Fruit fly (Drosophila melanogaster): ENCODE measurements around the gene sstn.

The sstn gene

DNA sequence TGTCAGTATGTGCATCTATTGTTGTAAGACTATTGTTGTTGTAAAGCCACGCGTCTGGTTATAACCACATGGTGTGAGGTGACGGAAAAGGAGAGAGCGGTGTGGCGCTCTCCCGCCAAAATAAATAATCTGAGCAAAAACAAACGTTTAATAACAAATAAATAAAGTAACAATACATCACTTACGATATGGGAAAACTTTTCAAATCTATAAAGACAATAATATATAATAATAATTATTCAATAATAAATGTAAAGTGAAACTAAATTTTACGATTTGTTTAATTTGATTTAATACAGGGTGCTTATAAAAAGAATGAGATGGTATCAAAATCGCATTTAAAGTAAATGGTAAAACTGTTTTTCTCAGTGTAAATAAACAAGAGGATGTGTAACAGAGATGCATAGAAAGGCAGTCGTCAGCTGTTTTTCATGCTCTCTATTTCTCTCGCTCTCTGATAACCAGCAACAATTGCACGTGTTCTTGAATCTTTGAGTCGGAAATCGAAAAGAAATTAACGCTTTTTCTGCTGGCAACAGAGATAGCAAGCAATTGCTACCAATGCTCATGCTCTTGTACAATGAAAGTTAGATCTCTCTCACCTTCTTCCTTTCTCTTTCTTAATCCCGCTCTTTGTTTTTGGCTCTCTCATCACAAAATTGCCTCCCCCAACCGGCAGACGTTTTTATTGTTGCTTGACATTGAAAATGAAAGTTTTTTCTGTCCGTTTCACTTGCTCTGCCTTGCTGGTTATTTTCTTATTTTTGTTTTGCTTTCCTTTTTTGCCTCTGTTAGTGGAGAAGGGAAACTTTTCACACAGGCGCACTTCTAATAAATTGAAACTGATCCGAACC is 4.4 kb upstream of the sstn start (continued):
- TF ChIP-seq tll (GFP tag; optimal IDR thresholded peaks at IDR 0.05), result peak in 1 of 2 experiments; percentile 32
- no peak for TF ChIP-seq Myb (GFP tag; optimal IDR thresholded peaks at IDR 0.05)
- TF ChIP-seq wek (GFP tag; optimal IDR thresholded peaks at IDR 0.05), result no peak
- TF ChIP-seq Drgx (GFP tag; IDR thresholded peaks at IDR 0.05), result peak; percentile 86
- TF ChIP-seq Doc3 (GFP tag; IDR thresholded peaks at IDR 0.05; ENCODE audit: partially characterized antibody), result no peak
- peak; percentile 19 for TF ChIP-seq CG1792 (GFP tag; optimal IDR thresholded peaks at IDR 0.05)
- TF ChIP-seq CG3838 (GFP tag; optimal IDR thresholded peaks at IDR 0.05), result no peak
- TF ChIP-seq ci (GFP tag; IDR thresholded peaks at IDR 0.05), result peak; percentile 59; the same call in 2 of the 3 replicates
- TF ChIP-seq stwl (tag; optimal IDR thresholded peaks at IDR 0.05), result peak; percentile 17
- TF ChIP-seq CG18619 (GFP tag; optimal IDR thresholded peaks at IDR 0.05), result peak; percentile 61
- peak; percentile 52 for TF ChIP-seq Abd-B (GFP tag; optimal IDR thresholded peaks at IDR 0.05)
- peak; percentile 54 for TF ChIP-seq fd3F (GFP tag; optimal IDR thresholded peaks at IDR 0.05)
- TF ChIP-seq ewg (GFP tag; optimal IDR thresholded peaks at IDR 0.05), result peak; percentile 55
- TF ChIP-seq Spps (tag; optimal IDR thresholded peaks at IDR 0.05), result peak; percentile 93
- peak; percentile 87 for TF ChIP-seq CG4820 (GFP tag; optimal IDR thresholded peaks at IDR 0.05)
- peak; percentile 91; the same call in 2 of the 3 replicates for TF ChIP-seq gce (GFP tag; IDR thresholded peaks at IDR 0.05)
- peak; percentile 82 for TF ChIP-seq dysf (GFP tag; IDR thresholded peaks at IDR 0.05)
- TF ChIP-seq HLHmδ (GFP tag; optimal IDR thresholded peaks at IDR 0.05), result no peak
- no peak for TF ChIP-seq CG14860 (GFP tag; IDR thresholded peaks at IDR 0.05; ENCODE audit: partially characterized antibody)
- peak; percentile 89 for TF ChIP-seq CG32532 (GFP tag; IDR thresholded peaks at IDR 0.05)

DNA sequence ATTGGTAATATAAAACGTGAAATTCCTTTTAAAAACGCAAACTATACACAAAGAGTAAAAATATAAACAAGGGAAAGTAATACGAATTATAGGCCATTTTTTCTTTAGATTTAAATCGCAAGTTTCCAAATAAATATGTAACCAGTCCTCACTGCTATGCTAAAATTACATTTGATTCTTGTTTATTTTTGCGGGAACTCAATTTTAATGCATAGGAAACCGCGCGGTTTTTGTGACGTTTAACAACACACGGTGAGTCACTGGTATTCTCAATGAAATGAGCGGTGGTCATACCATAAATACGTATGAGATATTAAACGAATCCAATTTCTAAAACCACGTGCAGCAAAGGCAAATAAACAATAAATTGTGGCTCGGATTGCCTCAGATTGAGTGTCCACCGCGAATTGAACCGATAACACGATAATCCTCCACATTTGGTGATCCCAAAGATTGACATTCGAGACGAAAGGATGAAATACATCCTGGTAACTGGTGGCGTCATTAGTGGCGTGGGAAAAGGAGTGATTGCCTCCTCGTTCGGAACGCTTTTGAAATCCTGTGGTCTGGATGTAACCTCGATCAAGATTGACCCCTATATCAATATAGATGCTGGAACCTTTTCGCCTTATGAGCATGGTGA is 3.5 kb upstream of the sstn start, which contains the start of gene Ctps:
Ctps (plus strand) TSS at position 37 of the 643 bp plus-strand sequence.
- TF ChIP-seq BEAF-32 (GFP tag; optimal IDR thresholded peaks at IDR 0.05) (peak; percentile 18), CG17385 (GFP tag; optimal IDR thresholded peaks at IDR 0.05) (no peak), E2f2 (GFP tag; IDR thresholded peaks at IDR 0.05) (peak; percentile 90), CG17912 (GFP tag; optimal IDR thresholded peaks at IDR 0.05) (peak; percentile 19), CG3163 (GFP tag; optimal IDR thresholded peaks at IDR 0.05) (no peak), CG13287 (GFP tag; IDR thresholded peaks at IDR 0.05; ENCODE audit: partially characterized antibody) (peak; percentile 14; the same call in 1 of the 2 replicates), gro (GFP tag; optimal IDR thresholded peaks at IDR 0.05) (peak; percentile 35), HHEX (GFP tag; optimal IDR thresholded peaks at IDR 0.05) (peak; percentile 4), Hr51 (GFP tag; optimal IDR thresholded peaks at IDR 0.05) (peak in 1 of 2 experiments; percentile 15), CG13296 (GFP tag; optimal IDR thresholded peaks at IDR 0.05) (peak; percentile 35), YL-1 (GFP tag; optimal IDR thresholded peaks at IDR 0.05) (peak; percentile 28), CTCF (GFP tag; optimal IDR thresholded peaks at IDR 0.05) (peak; percentile 44), bigmax (GFP tag; optimal IDR thresholded peaks at IDR 0.05) (peak; percentile 6), her (GFP tag; optimal IDR thresholded peaks at IDR 0.05) (peak; percentile 50), Ets65A (GFP tag) (peak; percentile 82), Ptx1 (GFP tag; IDR thresholded peaks at IDR 0.05) (no peak), Dbx (GFP tag; IDR thresholded peaks at IDR 0.05) (no peak), CG14710 (tag; optimal IDR thresholded peaks at IDR 0.05) (peak; percentile 26), CG17186 (GFP tag; optimal IDR thresholded peaks at IDR 0.05) (peak; percentile 30), NfI (GFP tag; optimal IDR thresholded peaks at IDR 0.05) (peak; percentile 45), mld (GFP tag; IDR thresholded peaks at IDR 0.05; ENCODE audit: partially characterized antibody) (no peak), Rfx (GFP tag; IDR thresholded peaks at IDR 0.05) (peak; percentile 33; the same call in 1 of the 2 replicates), ab (GFP tag; optimal IDR thresholded peaks at IDR 0.05) (no peak), CG3407 (GFP tag; optimal IDR thresholded peaks at IDR 0.05) (no peak), Sox100B (GFP tag; optimal IDR thresholded peaks at IDR 0.05) (peak; percentile 10), Fer2 (tag; optimal IDR thresholded peaks at IDR 0.05) (no peak), CG34376 (GFP tag; optimal IDR thresholded peaks at IDR 0.05) (peak; percentile 35)
